Fruit fly (Drosophila melanogaster): ENCODE data around the gene CG43219.

CG43219 gene

DNA sequence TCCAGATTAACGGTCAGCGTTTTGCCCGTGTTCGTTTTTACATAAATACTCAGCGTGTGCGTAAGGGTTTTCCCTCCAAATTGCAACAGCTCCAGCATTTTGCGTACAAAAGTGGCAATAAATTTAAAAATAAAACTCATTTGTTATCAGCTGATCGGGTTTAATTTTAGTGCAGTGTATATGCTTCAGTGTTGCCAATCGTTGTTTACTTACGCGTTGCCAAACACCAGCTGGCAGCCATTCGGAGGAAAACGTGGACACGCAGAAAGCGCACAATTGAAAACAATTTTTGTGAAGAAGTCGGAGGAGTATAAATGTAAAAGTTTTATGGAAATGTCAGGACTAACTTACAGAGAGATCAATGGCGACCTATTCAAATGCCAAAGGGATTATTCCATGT, 23.6 kb upstream of the CG43219 start, which contains the start of the genes Targ3 and park (continued):
- TF ChIP-seq nom (GFP tag; optimal IDR thresholded peaks at IDR 0.05): no peak
- no peak for TF ChIP-seq CG10565 (GFP tag; optimal IDR thresholded peaks at IDR 0.05)
- TF ChIP-seq Adf1 (GFP tag; IDR thresholded peaks at IDR 0.05): no peak
- peak; percentile 77 for TF ChIP-seq CG2120 (GFP tag; optimal IDR thresholded peaks at IDR 0.05)
- TF ChIP-seq CG1529 (GFP tag; optimal IDR thresholded peaks at IDR 0.05): no peak
- peak; percentile 90 for TF ChIP-seq zf30C (GFP tag; optimal IDR thresholded peaks at IDR 0.05)
- TF ChIP-seq PHDP (tag; optimal IDR thresholded peaks at IDR 0.05): peak; percentile 35
- TF ChIP-seq run (tag; optimal IDR thresholded peaks at IDR 0.05): no peak
- no peak for TF ChIP-seq repo (GFP tag; optimal IDR thresholded peaks at IDR 0.05)
- no peak for TF ChIP-seq ftz-f1 (GFP tag; optimal IDR thresholded peaks at IDR 0.05)
- TF ChIP-seq sna (GFP tag; IDR thresholded peaks at IDR 0.05; ENCODE audit: partially characterized antibody): peak; percentile 30; the same call in 1 of the 2 replicates
- no peak for TF ChIP-seq ERR (GFP tag; optimal IDR thresholded peaks at IDR 0.05)
- TF ChIP-seq B-H2 (GFP tag; optimal IDR thresholded peaks at IDR 0.05): peak; percentile 8
- peak; percentile 19 for TF ChIP-seq Bteb2 (GFP tag; optimal IDR thresholded peaks at IDR 0.05)
- TF ChIP-seq Opbp (GFP tag; IDR thresholded peaks at IDR 0.05; ENCODE audit: partially characterized antibody): no peak
- TF ChIP-seq CG9437 (GFP tag; optimal IDR thresholded peaks at IDR 0.05): peak; percentile 23
- TF ChIP-seq D19A (tag; optimal IDR thresholded peaks at IDR 0.05): peak; percentile 2
- TF ChIP-seq CG4707 (GFP tag; optimal IDR thresholded peaks at IDR 0.05): no peak
- TF ChIP-seq Sox100B (GFP tag; optimal IDR thresholded peaks at IDR 0.05): no peak
- no peak for TF ChIP-seq pros (GFP tag; optimal IDR thresholded peaks at IDR 0.05)
- no peak for TF ChIP-seq nerfin-2 (GFP tag; IDR thresholded peaks at IDR 0.05; ENCODE audit: partially characterized antibody)
- TF ChIP-seq CG32767 (GFP tag; IDR thresholded peaks at IDR 0.05): no peak
- no peak for TF ChIP-seq Ets65A (GFP tag)
- TF ChIP-seq CG14965 (GFP tag; optimal IDR thresholded peaks at IDR 0.05; ENCODE audit: borderline replicate concordance): no peak
- TF ChIP-seq Vsx1 (GFP tag; optimal IDR thresholded peaks at IDR 0.05): no peak
- no peak for TF ChIP-seq CG14050 (GFP tag; IDR thresholded peaks at IDR 0.05)
- TF ChIP-seq E2f1 (GFP tag; IDR thresholded peaks at IDR 0.05): no peak
- no peak for TF ChIP-seq vnd (GFP tag; IDR thresholded peaks at IDR 0.05; ENCODE audit: partially characterized antibody)
- no peak for TF ChIP-seq exex (tag; optimal IDR thresholded peaks at IDR 0.05)
- TF ChIP-seq CG10431 (GFP tag; optimal IDR thresholded peaks at IDR 0.05): no peak
- peak; percentile 60 for TF ChIP-seq CG12659 (GFP tag; optimal IDR thresholded peaks at IDR 0.05)
- no peak for TF ChIP-seq Fer3 (tag; optimal IDR thresholded peaks at IDR 0.05)
- no peak for TF ChIP-seq dmrt99B (tag; optimal IDR thresholded peaks at IDR 0.05)
- peak; percentile 89 for TF ChIP-seq Med (GFP tag)
- no peak for TF ChIP-seq CG18476 (GFP tag; optimal IDR thresholded peaks at IDR 0.05)
- TF ChIP-seq CG8388 (GFP tag; optimal IDR thresholded peaks at IDR 0.05): no peak
- TF ChIP-seq CG12769 (tag; optimal IDR thresholded peaks at IDR 0.05): peak; percentile 57
- TF ChIP-seq her (GFP tag; optimal IDR thresholded peaks at IDR 0.05): peak; percentile 30
- peak; percentile 71 for TF ChIP-seq slbo (GFP tag; IDR thresholded peaks at IDR 0.05)
- no peak for TF ChIP-seq CG16815 (GFP tag; optimal IDR thresholded peaks at IDR 0.05)
- TF ChIP-seq Hey (tag; optimal IDR thresholded peaks at IDR 0.05): no peak
- TF ChIP-seq Kr (GFP tag; optimal IDR thresholded peaks at IDR 0.05): no peak
- TF ChIP-seq CG10654 (GFP tag; optimal IDR thresholded peaks at IDR 0.05): no peak
- TF ChIP-seq sr (GFP tag; IDR thresholded peaks at IDR 0.05): no peak
- TF ChIP-seq disco-r (GFP tag; optimal IDR thresholded peaks at IDR 0.05): no peak

Measured in whole organism, embryonic.